Worm (Caenorhabditis elegans): ENCODE results near the gene T10B10.4.

ce11 chrX:15241169-15241568 lies 51.2 kb downstream of the T10B10.4 start:
- TF ChIP-seq ztf-23 (GFP tag; IDR thresholded peaks at IDR 0.05) = no peak
- no peak for TF ChIP-seq T22C8.4 (GFP tag; IDR thresholded peaks at IDR 0.05)
- no peak for TF ChIP-seq klf-2 (GFP tag; conservative IDR thresholded peaks at IDR 0.05)
- no peak for TF ChIP-seq tab-1 (GFP tag; IDR thresholded peaks at IDR 0.05)
- TF ChIP-seq ref-1 (GFP tag; conservative IDR thresholded peaks at IDR 0.05) = no peak
- no peak for TF ChIP-seq flt-1 (GFP tag; IDR thresholded peaks at IDR 0.05)
- no peak for TF ChIP-seq med-1 (GFP tag; optimal IDR thresholded peaks at IDR 0.05; ENCODE audit: insufficient read depth)
